Worm (Caenorhabditis elegans) whole organism, L3 larva: ENCODE measurements around the gene mif-4.
"Not testable (repeated sequence)": the region's sequence is repeated elsewhere in the genome, so short reads cannot be mapped to it uniquely, and the experiment has no call there.

Experiments
- R02D3.7 ChIP-seq: fragments of 150-350 bp; optimal IDR thresholded peaks from 2 replicates; lab custom pipeline; 2014; ENCODE audit warnings: missing biosample characterization, missing genetic modification characterization
- ZK546.5 ChIP-seq: sonication (generic microtip); optimal IDR thresholded peaks from 2 replicates; lab custom pipeline; 2017; ENCODE audit warnings: missing biosample characterization, missing genetic modification characterization
- ceh-16 ChIP-seq: sonication (generic microtip); optimal IDR thresholded peaks from 2 replicates; lab custom pipeline; 2017; ENCODE audit warnings: missing biosample characterization, missing genetic modification characterization
- ceh-82 ChIP-seq: fragments of 150-350 bp; optimal IDR thresholded peaks from 2 replicates; lab custom pipeline; 2014; ENCODE audit warnings: missing biosample characterization, missing genetic modification characterization
- ceh-9 ChIP-seq: sonication (generic microtip); optimal IDR thresholded peaks from 2 replicates; lab custom pipeline; 2018; ENCODE audit warnings: missing biosample characterization, missing genetic modification characterization
- daf-12 ChIP-seq: fragments of 150-350 bp; optimal IDR thresholded peaks from 2 replicates; lab custom pipeline; 2014; ENCODE audit warnings: missing biosample characterization, missing genetic modification reagents, missing genetic modification characterization
- egl-27 ChIP-seq: sonication (generic microtip); optimal IDR thresholded peaks from 4 replicates; lab custom pipeline; 2017; ENCODE audit warnings: missing biosample characterization, missing genetic modification reagents, missing genetic modification characterization
- egl-5 ChIP-seq: fragments of 150-350 bp; optimal IDR thresholded peaks from 2 replicates; lab custom pipeline; 2017; ENCODE audit warnings: missing biosample characterization, missing genetic modification reagents, missing genetic modification characterization, inconsistent platforms
- elt-1 ChIP-seq: fragments of 150-350 bp; optimal IDR thresholded peaks from 2 replicates; lab custom pipeline; 2014; ENCODE audit warnings: missing biosample characterization, missing genetic modification characterization
- elt-2 ChIP-seq: sonication (generic microtip); optimal IDR thresholded peaks from 2 replicates; lab custom pipeline; 2016; ENCODE audit warnings: missing genetic modification reagents, mild to moderate bottlenecking, missing genetic modification characterization, missing compliant biosample characterization
- elt-3 ChIP-seq, 3 experiments: fragments of 150-350 bp in 1 of 3; sonication (generic microtip) in 2 of 3; optimal IDR thresholded peaks; 2 replicates in 2 of 3; 4 replicates in 1 of 3; lab custom pipeline; 2014 to 2017; ENCODE audit warnings: missing biosample characterization in 3 of 3, missing genetic modification characterization in 3 of 3
- eor-1 ChIP-seq, 2 experiments: fragments of 150-350 bp; optimal IDR thresholded peaks; 2 replicates each; lab custom pipeline; 2014 to 2018; ENCODE audit warnings: missing biosample characterization in 2 of 2, missing genetic modification characterization in 2 of 2
- fkh-2 ChIP-seq: fragments of 150-350 bp; optimal IDR thresholded peaks from 2 replicates; lab custom pipeline; 2014; ENCODE audit warnings: missing biosample characterization, missing genetic modification reagents, missing genetic modification characterization
- fos-1 ChIP-seq: fragments of 150-350 bp; optimal IDR thresholded peaks from 2 replicates; lab custom pipeline; 2014; ENCODE audit warnings: missing biosample characterization, missing genetic modification characterization
- hmg-11 ChIP-seq: sonication (generic microtip); optimal IDR thresholded peaks from 2 replicates; lab custom pipeline; 2016; ENCODE audit warnings: missing genetic modification characterization, missing compliant biosample characterization
- jun-1 ChIP-seq: fragments of 150-350 bp; optimal IDR thresholded peaks from 2 replicates; lab custom pipeline; 2014; ENCODE audit warnings: missing biosample characterization, missing genetic modification reagents, missing genetic modification characterization
- lsy-12 ChIP-seq: sonication (generic microtip); optimal IDR thresholded peaks from 2 replicates; lab custom pipeline; 2016; ENCODE audit warnings: mild to moderate bottlenecking, missing genetic modification characterization, missing compliant biosample characterization
- mdl-1 ChIP-seq: fragments of 150-350 bp; optimal IDR thresholded peaks from 2 replicates; lab custom pipeline; 2014; ENCODE audit warnings: missing biosample characterization, missing genetic modification characterization
- mml-1 ChIP-seq: fragments of 150-350 bp; sonication (generic microtip); optimal IDR thresholded peaks from 3 replicates; lab custom pipeline; 2014; ENCODE audit warnings: missing biosample characterization, missing genetic modification characterization
- nfya-1 ChIP-seq: sonication (generic microtip); optimal IDR thresholded peaks from 2 replicates; lab custom pipeline; 2017; ENCODE audit warnings: missing genetic modification characterization, mild to moderate bottlenecking, missing compliant biosample characterization, antibody characterized with exemption, moderate library complexity; ENCODE audit not compliant: insufficient read depth
- nhr-11 ChIP-seq: fragments of 150-350 bp; optimal IDR thresholded peaks from 2 replicates; lab custom pipeline; 2014; ENCODE audit warnings: missing biosample characterization, missing genetic modification characterization
- nhr-12 ChIP-seq: fragments of 150-350 bp; optimal IDR thresholded peaks from 2 replicates; lab custom pipeline; 2014; ENCODE audit warnings: missing biosample characterization, missing genetic modification characterization
- nhr-28 ChIP-seq: fragments of 150-350 bp; optimal IDR thresholded peaks from 2 replicates; lab custom pipeline; 2014; ENCODE audit warnings: missing biosample characterization, missing genetic modification characterization
- nhr-43 ChIP-seq: sonication (generic microtip); optimal IDR thresholded peaks from 2 replicates; lab custom pipeline; 2016; ENCODE audit warnings: mild to moderate bottlenecking, missing genetic modification characterization, missing compliant biosample characterization; ENCODE audit not compliant: poor library complexity, severe bottlenecking
- nhr-67 ChIP-seq: fragments of 150-350 bp; optimal IDR thresholded peaks from 2 replicates; lab custom pipeline; 2014; ENCODE audit warnings: missing biosample characterization, missing genetic modification characterization
- nhr-76 ChIP-seq: fragments of 150-350 bp; sonication (generic microtip); optimal IDR thresholded peaks from 5 replicates; lab custom pipeline; 2014; ENCODE audit warnings: missing biosample characterization, missing genetic modification characterization
- pha-4 ChIP-seq: fragments of 150-350 bp; optimal IDR thresholded peaks from 2 replicates; lab custom pipeline; 2014; ENCODE audit warnings: missing biosample characterization, missing genetic modification reagents, missing genetic modification characterization
- pqm-1 ChIP-seq: fragments of 150-350 bp; optimal IDR thresholded peaks from 2 replicates; lab custom pipeline; 2017; ENCODE audit warnings: missing biosample characterization, missing genetic modification characterization, inconsistent platforms
- skn-1 ChIP-seq: fragments of 150-350 bp; optimal IDR thresholded peaks from 2 replicates; lab custom pipeline; 2014; ENCODE audit warnings: missing biosample characterization, missing genetic modification characterization
- snpc-4 ChIP-seq: fragments of 150-350 bp; optimal IDR thresholded peaks from 2 replicates; lab custom pipeline; 2014; ENCODE audit warnings: missing biosample characterization, missing genetic modification characterization
- tbx-2 ChIP-seq: sonication (generic microtip); optimal IDR thresholded peaks from 2 replicates; lab custom pipeline; 2016; ENCODE audit warnings: mild to moderate bottlenecking, missing genetic modification characterization, missing compliant biosample characterization
- unc-62 ChIP-seq: fragments of 150-350 bp; sonication (generic microtip); optimal IDR thresholded peaks from 4 replicates; lab custom pipeline; 2014; ENCODE audit warnings: missing biosample characterization, missing genetic modification reagents, missing genetic modification characterization

Gene mif-4

DNA sequence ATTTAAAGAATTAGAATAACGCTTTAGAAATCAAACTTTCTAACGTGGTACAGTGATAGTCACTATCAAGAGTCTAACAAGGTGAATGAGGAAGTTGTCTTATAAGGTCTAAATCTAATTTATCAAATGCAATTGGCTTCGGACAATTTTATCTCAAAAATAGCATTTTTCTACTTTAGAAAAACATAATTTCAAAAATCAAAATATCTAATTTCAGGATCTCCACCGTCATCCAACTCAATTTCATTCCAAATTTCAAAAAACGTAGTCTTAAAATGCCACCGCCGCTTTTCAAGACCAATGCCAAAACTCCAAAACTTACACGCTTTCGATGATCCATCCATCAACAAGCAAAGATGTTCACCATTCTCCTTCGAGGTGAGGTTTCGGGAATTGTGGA is 29.3 kb upstream of the mif-4 start, which contains the start of gene Y73B6BL.270:
Y73B6BL.270 (plus strand) TSS at position 301 of the 400 bp plus-strand sequence.
- TF ChIP-seq mml-1 (tag; lab: Kevin White, UChicago) (no peak), ceh-9 (tag; lab: Kevin White, UChicago) (no peak), skn-1 (no peak), daf-12 (tag; lab: Kevin White, UChicago) (no peak), ZK546.5 (tag; lab: Kevin White, UChicago) (no peak), nhr-28 (tag; lab: Kevin White, UChicago) (no peak), nhr-43 (tag; lab: Kevin White, UChicago) (no peak), R02D3.7 (tag; lab: Kevin White, UChicago) (no peak), elt-3 (tag; optimal IDR thresholded peaks at IDR 0.05; lab: Kevin White, UChicago) (no peak), nhr-11 (tag; lab: Kevin White, UChicago) (no peak), ceh-16 (tag; lab: Kevin White, UChicago) (no peak), ceh-82 (no peak), elt-2 (tag; lab: Kevin White, UChicago) (no peak), nfya-1 (tag; lab: Kevin White, UChicago) (no peak), fos-1 (tag; lab: Kevin White, UChicago) (no peak), mdl-1 (tag; lab: Kevin White, UChicago) (no peak)

DNA sequence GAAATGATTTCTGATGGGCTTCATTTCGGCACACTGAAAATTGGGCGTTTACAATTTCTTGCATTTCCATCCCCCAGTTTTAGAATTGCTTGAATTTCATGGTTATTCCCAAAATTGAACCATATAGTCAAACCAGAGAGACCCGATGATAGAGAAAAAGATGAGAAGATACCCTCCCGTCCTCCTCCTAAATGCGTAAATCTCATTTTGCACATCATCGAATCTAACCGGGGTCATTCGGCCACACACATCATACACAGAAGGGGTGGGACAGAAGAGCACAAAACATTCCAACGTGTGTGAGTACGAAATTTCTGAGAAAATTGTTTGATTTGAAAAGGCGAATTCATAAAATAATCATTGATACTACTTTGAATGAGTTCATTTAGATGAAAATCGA is 27.8 kb upstream of the mif-4 start:
- no peak for TF ChIP-seq elt-2 (tag; lab: Kevin White, UChicago)
- no peak for TF ChIP-seq ceh-16 (tag; lab: Kevin White, UChicago)
- no peak for TF ChIP-seq mdl-1 (tag; lab: Kevin White, UChicago)
- no peak for TF ChIP-seq nhr-76 (tag; lab: Kevin White, UChicago)
- no peak for TF ChIP-seq elt-1 (tag; lab: Kevin White, UChicago)
- TF ChIP-seq jun-1 (tag; lab: Kevin White, UChicago): no peak
- no peak for TF ChIP-seq eor-1 (tag; optimal IDR thresholded peaks at IDR 0.05; lab: Kevin White, UChicago)
- TF ChIP-seq egl-5 (tag; lab: Kevin White, UChicago): no peak
- no peak for TF ChIP-seq pha-4
- no peak for TF ChIP-seq ceh-82
- no peak for TF ChIP-seq egl-27 (tag; lab: Kevin White, UChicago)
- TF ChIP-seq pqm-1 (tag; lab: Kevin White, UChicago): no peak
- TF ChIP-seq nhr-12 (tag; lab: Kevin White, UChicago): no peak
- no peak for TF ChIP-seq hmg-11 (tag; lab: Kevin White, UChicago)
- no peak for TF ChIP-seq ceh-9 (tag; lab: Kevin White, UChicago)
- TF ChIP-seq fkh-2: no peak
- no peak for TF ChIP-seq ZK546.5 (tag; lab: Kevin White, UChicago)
- no peak for TF ChIP-seq lsy-12 (tag; lab: Kevin White, UChicago)
- TF ChIP-seq nhr-67 (tag; lab: Kevin White, UChicago): no peak
- TF ChIP-seq unc-62 (GFP tag; lab: Kevin White, UChicago): no peak

DNA sequence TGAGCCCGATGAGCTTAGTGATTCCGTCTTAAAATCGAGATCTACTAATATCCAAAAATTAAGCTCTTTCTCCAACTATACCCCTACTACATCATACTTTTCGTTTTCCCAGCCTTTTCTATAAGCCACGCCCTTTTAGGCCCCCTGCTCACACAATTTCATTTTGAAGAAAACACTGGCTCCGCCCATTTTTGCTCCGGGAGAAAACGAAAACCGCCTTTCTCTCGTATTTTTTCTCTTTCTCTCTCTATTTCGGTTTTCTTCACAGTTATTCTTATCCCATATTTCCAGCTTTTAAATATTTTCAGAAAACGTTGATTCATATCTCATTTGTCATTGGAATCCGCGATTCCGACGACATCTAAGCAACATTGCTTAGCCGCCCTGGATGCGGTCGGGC is 25.9 kb upstream of the mif-4 start, which contains the start of gene Y73B6BL.47:
Y73B6BL.47 (plus strand) TSS at position 301 of the 400 bp plus-strand sequence.
- TF ChIP-seq eor-1 (tag; optimal IDR thresholded peaks at IDR 0.05; lab: Kevin White, UChicago) (no peak), tbx-2 (no peak), R02D3.7 (tag; lab: Kevin White, UChicago) (no peak)

DNA sequence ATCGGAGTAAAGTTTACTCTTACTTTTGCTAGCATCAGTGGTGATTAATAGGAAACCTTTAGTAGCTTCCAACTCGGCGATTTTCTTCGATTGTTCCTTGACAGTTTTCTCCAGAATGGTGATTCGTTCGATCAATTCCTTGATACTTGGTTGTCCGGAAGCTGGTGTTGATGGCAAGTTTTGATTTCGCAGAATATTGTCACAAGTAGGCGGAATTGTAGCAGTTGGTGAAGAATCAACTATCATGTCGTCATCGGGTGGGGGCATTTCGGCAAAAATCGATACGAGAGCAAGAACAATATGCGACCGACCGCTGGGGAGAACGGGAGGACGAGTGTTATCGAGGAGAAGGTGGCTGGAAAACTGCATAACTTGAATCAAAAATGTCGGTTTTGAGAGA is 11.4 kb upstream of the mif-4 start, which contains the start of gene Y73B6BL.289:
Y73B6BL.289 (plus strand) TSS at position 301 of the 400 bp plus-strand sequence.
- TF ChIP-seq unc-62 (GFP tag; lab: Kevin White, UChicago); nhr-43 (tag; lab: Kevin White, UChicago); nhr-11 (tag; lab: Kevin White, UChicago): not testable (repeated sequence)

DNA sequence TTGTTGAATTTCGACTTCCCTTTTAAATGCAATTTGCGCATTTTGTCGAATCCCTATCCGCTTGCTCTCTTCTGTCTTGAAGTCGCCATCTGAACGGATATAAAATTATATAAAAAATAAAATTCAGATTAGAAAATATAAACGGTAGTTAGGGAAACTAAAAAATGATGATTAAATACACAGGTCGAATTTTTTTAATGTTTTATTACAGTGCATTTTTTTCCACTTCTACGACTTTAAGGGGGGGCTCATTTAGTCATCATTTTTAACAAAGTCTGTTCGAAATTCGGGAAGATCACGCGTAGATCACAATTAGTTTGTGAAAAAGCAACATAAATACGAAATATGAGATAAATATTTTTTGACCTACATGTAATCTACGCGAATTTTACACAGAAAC is 7.1 kb upstream of the mif-4 start, which contains the start of gene Y73B6BL.14:
Y73B6BL.14 (minus strand) TSS at position 101 of the 400 bp plus-strand sequence.
- TF ChIP-seq hmg-11 (tag; lab: Kevin White, UChicago): no peak
- no peak for TF ChIP-seq fkh-2
- no peak for TF ChIP-seq ceh-9 (tag; lab: Kevin White, UChicago)
- no peak for TF ChIP-seq nhr-11 (tag; lab: Kevin White, UChicago)
- TF ChIP-seq nhr-12 (tag; lab: Kevin White, UChicago): no peak
- TF ChIP-seq snpc-4: no peak
